Fruit fly (Drosophila melanogaster) whole organism, embryonic: ENCODE data around the gene CG9130.

Experiments
- Ada2b ChIP-seq: fragments of 200-800 bp; sonication (Bioruptor generic); IDR thresholded peaks from 2 replicates; pipeline ENCODE4 v1.3.6; 2022; ENCODE audit warnings: missing biosample characterization, missing genetic modification characterization
- Aef1 ChIP-seq: fragments of 200-800 bp; sonication (Bioruptor generic); IDR thresholded peaks from 3 replicates; pipeline ENCODE4 v1.3.6; 2022; ENCODE audit warnings: missing biosample characterization, missing genetic modification characterization
- B-H1 ChIP-seq: fragments of 200-800 bp; sonication (Bioruptor generic); IDR thresholded peaks from 3 replicates; pipeline ENCODE4 v1.3.6; 2022; ENCODE audit warnings: missing biosample characterization, missing genetic modification characterization
- BtbVII ChIP-seq: fragments of 200-800 bp; sonication (Bioruptor generic); optimal IDR thresholded peaks from 3 replicates; lab custom pipeline; 2017; ENCODE audit warnings: missing biosample characterization, mild to moderate bottlenecking, missing genetic modification characterization
- CG11398 ChIP-seq: fragments of 200-800 bp; sonication (Bioruptor generic); optimal IDR thresholded peaks from 2 replicates; lab custom pipeline; 2016; ENCODE audit warnings: missing biosample characterization, missing genetic modification characterization
- CG11696 ChIP-seq: fragments of 200-800 bp; sonication (Bioruptor generic); IDR thresholded peaks from 2 replicates; pipeline ENCODE4 v1.3.6; 2022; ENCODE audit warnings: missing biosample characterization, missing genetic modification characterization
- CG12155 ChIP-seq: fragments of 200-800 bp; sonication (Bioruptor generic); optimal IDR thresholded peaks from 3 replicates; lab custom pipeline; 2016; ENCODE audit warnings: missing biosample characterization, missing genetic modification characterization
- CG13894 ChIP-seq: fragments of 200-800 bp; sonication (Bioruptor generic); optimal IDR thresholded peaks from 3 replicates; lab custom pipeline; 2018; ENCODE audit warnings: missing biosample characterization, mild to moderate bottlenecking, missing genetic modification characterization, moderate library complexity
- CG14441 ChIP-seq: fragments of 200-800 bp; sonication (Bioruptor generic); IDR thresholded peaks from 2 replicates; pipeline ENCODE4 v1.3.6; 2022; ENCODE audit warnings: missing biosample characterization, missing genetic modification characterization
- CG17328 ChIP-seq: fragments of 200-800 bp; sonication (Bioruptor generic); IDR thresholded peaks from 2 replicates; pipeline ENCODE4 v1.3.6; 2022; ENCODE audit warnings: missing biosample characterization, missing genetic modification characterization
- CG17359 ChIP-seq: fragments of 200-800 bp; sonication (Bioruptor generic); optimal IDR thresholded peaks from 3 replicates; lab custom pipeline; 2018; ENCODE audit warnings: missing biosample characterization, mild to moderate bottlenecking, missing genetic modification characterization, moderate library complexity
- CG17568 ChIP-seq: fragments of 200-800 bp; sonication (Bioruptor generic); optimal IDR thresholded peaks from 2 replicates; lab custom pipeline; 2018; ENCODE audit warnings: missing biosample characterization, mild to moderate bottlenecking, missing genetic modification characterization, moderate library complexity
- CG1832 ChIP-seq: fragments of 200-800 bp; sonication (Bioruptor generic); optimal IDR thresholded peaks from 2 replicates; lab custom pipeline; 2017; ENCODE audit warnings: missing biosample characterization, mild to moderate bottlenecking, missing genetic modification characterization, inconsistent platforms
- CG2712 ChIP-seq: fragments of 200-800 bp; optimal IDR thresholded peaks from 3 replicates; lab custom pipeline; 2019; ENCODE audit warnings: missing biosample characterization, mild to moderate bottlenecking, missing genetic modification characterization, moderate library complexity
- CG30431 ChIP-seq: fragments of 200-800 bp; sonication (Bioruptor generic); optimal IDR thresholded peaks from 2 replicates; lab custom pipeline; 2017; ENCODE audit warnings: missing biosample characterization, missing genetic modification characterization
- CG31224 ChIP-seq: fragments of 200-800 bp; sonication (Bioruptor generic); IDR thresholded peaks from 2 replicates; pipeline ENCODE4 v1.3.6; 2022; ENCODE audit warnings: missing biosample characterization, missing genetic modification characterization
- CG32772 ChIP-seq: fragments of 200-800 bp; sonication (Bioruptor generic); IDR thresholded peaks from 2 replicates; pipeline ENCODE4 v1.3.6; 2022; ENCODE audit warnings: missing biosample characterization, missing genetic modification characterization
- CG33213 ChIP-seq: fragments of 200-800 bp; sonication (Bioruptor generic); optimal IDR thresholded peaks from 3 replicates; lab custom pipeline; 2016; ENCODE audit warnings: missing biosample characterization, missing genetic modification characterization
- CG4282 ChIP-seq: fragments of 200-800 bp; sonication (Bioruptor generic); optimal IDR thresholded peaks from 2 replicates; lab custom pipeline; 2016; ENCODE audit warnings: missing biosample characterization, missing genetic modification characterization
- CG4424 ChIP-seq: fragments of 200-800 bp; sonication (Bioruptor generic); optimal IDR thresholded peaks from 3 replicates; lab custom pipeline; 2016; ENCODE audit warnings: missing biosample characterization, missing genetic modification characterization
- CG4730 ChIP-seq: fragments of 200-800 bp; sonication (Bioruptor generic); IDR thresholded peaks from 2 replicates; pipeline ENCODE4 v1.3.6; 2022; ENCODE audit warnings: missing biosample characterization, missing genetic modification characterization
- CG7963 ChIP-seq: fragments of 200-800 bp; sonication (Bioruptor generic); IDR thresholded peaks from 3 replicates; pipeline ENCODE4 v1.3.6; 2022; ENCODE audit warnings: missing biosample characterization, missing genetic modification characterization; ENCODE audit not compliant: partially characterized antibody
- CG8089 ChIP-seq: fragments of 200-800 bp; sonication (Bioruptor generic); optimal IDR thresholded peaks from 3 replicates; lab custom pipeline; 2016; ENCODE audit warnings: missing biosample characterization, missing genetic modification characterization
- Camta ChIP-seq: fragments of 200-800 bp; sonication (Bioruptor generic); optimal IDR thresholded peaks from 2 replicates; lab custom pipeline; 2016; ENCODE audit warnings: missing biosample characterization, missing genetic modification characterization
- D19A ChIP-seq: fragments of 200-800 bp; optimal IDR thresholded peaks from 3 replicates; lab custom pipeline; 2019; ENCODE audit warnings: missing biosample characterization, mild to moderate bottlenecking, missing genetic modification characterization, moderate library complexity
- E2f1 ChIP-seq: fragments of 200-800 bp; sonication (Bioruptor generic); IDR thresholded peaks from 2 replicates; pipeline ENCODE4 v1.3.6; 2022; ENCODE audit warnings: missing biosample characterization, missing genetic modification characterization
- Eip74EF ChIP-seq, 2 experiments: fragments of 200-800 bp in 1 of 2; fragments of >200 bp in 1 of 2; sonication (Bioruptor generic) in 1 of 2; optimal IDR thresholded peaks; 2 replicates each; lab custom pipeline; 2017 to 2019; ENCODE audit warnings: missing biosample characterization in 2 of 2, missing genetic modification characterization in 2 of 2, mild to moderate bottlenecking in 1 of 2, moderate library complexity in 1 of 2
- Gsc ChIP-seq: fragments of 200-800 bp; sonication (Bioruptor generic); IDR thresholded peaks from 2 replicates; pipeline ENCODE4 v1.3.6; 2022; ENCODE audit warnings: missing biosample characterization, missing genetic modification characterization
- NC2α ChIP-seq: fragments of 200-800 bp; sonication (Bioruptor generic); optimal IDR thresholded peaks from 2 replicates; lab custom pipeline; 2016; ENCODE audit warnings: missing biosample characterization, missing genetic modification characterization
- NFAT ChIP-seq: fragments of 200-800 bp; sonication (Bioruptor generic); IDR thresholded peaks from 2 replicates; pipeline ENCODE4 v1.3.6; 2022; ENCODE audit warnings: missing biosample characterization, missing genetic modification characterization
- Scr ChIP-seq: fragments of 200-800 bp; sonication (Bioruptor generic); IDR thresholded peaks from 2 replicates; pipeline ENCODE4 v1.3.6; 2022; ENCODE audit warnings: missing biosample characterization, missing genetic modification characterization; ENCODE audit not compliant: partially characterized antibody
- ato ChIP-seq: fragments of 200-800 bp; sonication (Bioruptor generic); IDR thresholded peaks from 2 replicates; pipeline ENCODE4 v1.3.6; 2022; ENCODE audit warnings: missing biosample characterization, missing genetic modification characterization; ENCODE audit not compliant: partially characterized antibody
- bowl ChIP-seq: fragments of 200-800 bp; sonication (Bioruptor generic); IDR thresholded peaks from 2 replicates; pipeline ENCODE4 v1.3.6; 2022; ENCODE audit warnings: missing biosample characterization, missing genetic modification characterization
- bsh ChIP-seq, 2 experiments: fragments of 200-800 bp; sonication (Bioruptor generic); optimal IDR thresholded peaks; 2 replicates each; lab custom pipeline; 2017 to 2018; ENCODE audit warnings: mild to moderate bottlenecking in 2 of 2, missing biosample characterization in 2 of 2, missing genetic modification characterization in 2 of 2, moderate library complexity in 1 of 2
- eve ChIP-seq, 2 experiments: fragments of >200 bp; optimal IDR thresholded peaks; 2 replicates each; lab custom pipeline; 2017; ENCODE audit warnings: missing biosample characterization in 2 of 2, missing genetic modification characterization in 2 of 2
- fd102C ChIP-seq: fragments of 200-800 bp; sonication (Bioruptor generic); optimal IDR thresholded peaks from 2 replicates; lab custom pipeline; 2018; ENCODE audit warnings: missing biosample characterization, mild to moderate bottlenecking, missing genetic modification characterization, moderate library complexity
- her ChIP-seq: fragments of 200-800 bp; sonication (Bioruptor generic); optimal IDR thresholded peaks from 2 replicates; lab custom pipeline; 2016; ENCODE audit warnings: missing biosample characterization, missing genetic modification characterization
- peb ChIP-seq: fragments of 200-800 bp; sonication (Bioruptor generic); IDR thresholded peaks from 2 replicates; pipeline ENCODE4 v1.3.6; 2022; ENCODE audit warnings: missing biosample characterization, missing genetic modification characterization
- pnt ChIP-seq: fragments of 200-800 bp; sonication (Bioruptor generic); optimal IDR thresholded peaks from 3 replicates; lab custom pipeline; 2016; ENCODE audit warnings: missing biosample characterization, missing genetic modification characterization
- prd ChIP-seq, 3 experiments: fragments of >200 bp in 2 of 3; fragments of 200-800 bp in 1 of 3; sonication (Bioruptor generic) in 1 of 3; optimal IDR thresholded peaks in 2 of 3; IDR thresholded peaks in 1 of 3; 2 replicates in 2 of 3; 3 replicates in 1 of 3; pipeline versions ENCODE4 v1.3.6 to Lab custom; 2017 to 2022; ENCODE audit warnings: missing biosample characterization in 1 of 3, missing genetic modification characterization in 1 of 3
- seq ChIP-seq: fragments of 200-800 bp; sonication (Bioruptor generic); IDR thresholded peaks from 2 replicates; pipeline ENCODE4 v1.3.6; 2022; ENCODE audit warnings: missing biosample characterization, missing genetic modification characterization
- sima ChIP-seq: fragments of 200-800 bp; sonication (Bioruptor generic); optimal IDR thresholded peaks from 2 replicates; lab custom pipeline; 2016; ENCODE audit warnings: missing biosample characterization, missing genetic modification characterization
- sob ChIP-seq: fragments of 200-800 bp; sonication (Bioruptor generic); IDR thresholded peaks from 2 replicates; pipeline ENCODE4 v1.3.6; 2022; ENCODE audit warnings: missing biosample characterization, missing genetic modification characterization
- tgo ChIP-seq: fragments of 200-800 bp; sonication (Bioruptor generic); IDR thresholded peaks from 3 replicates; pipeline ENCODE4 v1.3.6; 2022; ENCODE audit warnings: missing biosample characterization, missing genetic modification characterization
- tna ChIP-seq: fragments of 200-800 bp; sonication (Bioruptor generic); IDR thresholded peaks from 2 replicates; pipeline ENCODE4 v1.3.6; 2022; ENCODE audit warnings: missing biosample characterization, missing genetic modification characterization; ENCODE audit not compliant: partially characterized antibody
- trem ChIP-seq: fragments of 200-800 bp; optimal IDR thresholded peaks from 3 replicates; lab custom pipeline; 2019; ENCODE audit warnings: missing biosample characterization, mild to moderate bottlenecking, missing genetic modification characterization, moderate library complexity
- unpg ChIP-seq: fragments of 200-800 bp; sonication (Bioruptor generic); optimal IDR thresholded peaks from 3 replicates; lab custom pipeline; 2018; ENCODE audit warnings: missing biosample characterization, mild to moderate bottlenecking, missing genetic modification characterization, moderate library complexity
- vfl ChIP-seq: fragments of 200-800 bp; sonication (Bioruptor generic); optimal IDR thresholded peaks from 2 replicates; lab custom pipeline; 2016; ENCODE audit warnings: missing biosample characterization, missing genetic modification characterization
- z ChIP-seq: fragments of 200-800 bp; sonication (Bioruptor generic); IDR thresholded peaks from 3 replicates; pipeline ENCODE4 v1.3.6; 2022; ENCODE audit warnings: missing biosample characterization, missing genetic modification characterization
- zen ChIP-seq: fragments of 200-800 bp; sonication (Bioruptor generic); optimal IDR thresholded peaks from 3 replicates; lab custom pipeline; 2018; ENCODE audit warnings: missing biosample characterization, mild to moderate bottlenecking, missing genetic modification characterization, moderate library complexity

The CG9130 gene

dm6 chr3L:1206682-1207421 lies 45.0 kb upstream of the CG9130 start, which contains the start of gene LysB (continued):
- TF ChIP-seq CG7963 (GFP tag; lab: Robert Waterston, UW) = no peak
- TF ChIP-seq CG30431 (GFP tag; lab: Kevin White, UChicago) = no peak
- TF ChIP-seq Eip74EF (GFP tag; optimal IDR thresholded peaks at IDR 0.05; lab: Kevin White, UChicago) = no peak
- TF ChIP-seq CG31224 (GFP tag; lab: Robert Waterston, UW) = no peak
- no peak for TF ChIP-seq BtbVII (GFP tag; lab: Kevin White, UChicago)
- no peak for TF ChIP-seq bowl (GFP tag; lab: Robert Waterston, UW)
- TF ChIP-seq CG33213 (GFP tag; lab: Kevin White, UChicago) = no peak
- no peak for TF ChIP-seq B-H1 (GFP tag; lab: Robert Waterston, UW)
- TF ChIP-seq ato (GFP tag; lab: Robert Waterston, UW) = 0 out of 2 replicates have a peak, but pooled peaks have one; percentile 26
- no peak for TF ChIP-seq NC2α (GFP tag; lab: Kevin White, UChicago)
- no peak for TF ChIP-seq Aef1
- no peak for TF ChIP-seq Gsc (GFP tag; lab: Robert Waterston, UW)
- TF ChIP-seq CG4282 (GFP tag; lab: Kevin White, UChicago) = no peak
- TF ChIP-seq fd102C (GFP tag; lab: Kevin White, UChicago) = no peak
- TF ChIP-seq CG17568 (GFP tag; lab: Kevin White, UChicago) = no peak
- no peak for TF ChIP-seq prd (optimal IDR thresholded peaks at IDR 0.05; lab: Kevin White, UChicago)
- no peak for TF ChIP-seq prd (GFP tag; IDR thresholded peaks at IDR 0.05; lab: Robert Waterston, UW)
- no peak for TF ChIP-seq CG1832
- TF ChIP-seq sima (GFP tag; lab: Kevin White, UChicago) = no peak
- TF ChIP-seq E2f1 (GFP tag; lab: Robert Waterston, UW) = no peak
- TF ChIP-seq unpg (GFP tag; lab: Kevin White, UChicago) = no peak
- TF ChIP-seq seq (GFP tag; lab: Robert Waterston, UW) = no peak
- TF ChIP-seq CG13894 (tag; lab: Kevin White, UChicago) = no peak
- no peak for TF ChIP-seq NFAT
- no peak for TF ChIP-seq CG4730 (GFP tag; lab: Robert Waterston, UW)
- TF ChIP-seq CG17328 (GFP tag; lab: Robert Waterston, UW) = no peak
- TF ChIP-seq trem (tag; lab: Kevin White, UChicago) = no peak
- no peak for TF ChIP-seq Camta (GFP tag; lab: Kevin White, UChicago)
- TF ChIP-seq z (GFP tag; lab: Robert Waterston, UW) = no peak
- TF ChIP-seq pnt (GFP tag; lab: Kevin White, UChicago) = no peak
- no peak for TF ChIP-seq her
- TF ChIP-seq CG11696 (GFP tag; lab: Robert Waterston, UW) = no peak
- no peak for TF ChIP-seq tgo (GFP tag; lab: Robert Waterston, UW)
- no peak for TF ChIP-seq CG32772 (GFP tag; lab: Robert Waterston, UW)
- no peak for TF ChIP-seq bsh (GFP tag; optimal IDR thresholded peaks at IDR 0.05; lab: Kevin White, UChicago)
- TF ChIP-seq Scr (GFP tag; lab: Robert Waterston, UW) = no peak
- TF ChIP-seq D19A = no peak
- TF ChIP-seq sob (GFP tag; lab: Robert Waterston, UW) = no peak
- TF ChIP-seq CG8089 (GFP tag; lab: Kevin White, UChicago) = no peak
- TF ChIP-seq CG11398 (GFP tag; lab: Kevin White, UChicago) = no peak
- no peak for TF ChIP-seq CG12155
- TF ChIP-seq CG2712 = peak; percentile 9
- TF ChIP-seq eve (GFP tag; optimal IDR thresholded peaks at IDR 0.05; lab: Kevin White, UChicago) = no peak
- no peak for TF ChIP-seq tna
- no peak for TF ChIP-seq peb (GFP tag; lab: Robert Waterston, UW)
- no peak for TF ChIP-seq CG4424 (GFP tag; lab: Kevin White, UChicago)
- no peak for TF ChIP-seq Ada2b (GFP tag; lab: Robert Waterston, UW)
- TF ChIP-seq CG17359 = no peak
- no peak for TF ChIP-seq zen (tag; lab: Kevin White, UChicago)
- TF ChIP-seq vfl (GFP tag; lab: Kevin White, UChicago) = no peak
- no peak for TF ChIP-seq CG14441 (GFP tag; lab: Robert Waterston, UW)
